Fruit fly (Drosophila melanogaster) whole organism, embryonic: ENCODE results near the gene CG16985.

Source experiments
- Asciz ChIP-seq: fragments of 200-800 bp; sonication (Bioruptor generic); optimal IDR thresholded peaks from 2 replicates; lab custom pipeline; 2017; ENCODE audit warnings: missing biosample characterization, mild to moderate bottlenecking, missing genetic modification characterization, missing genetic modification reagents
- Atf6 ChIP-seq: fragments of 200-800 bp; sonication (Bioruptor generic); IDR thresholded peaks from 2 replicates; pipeline ENCODE4 v1.3.6; 2022; ENCODE audit warnings: missing biosample characterization, missing genetic modification characterization
- Bteb2 ChIP-seq: fragments of 200-800 bp; sonication (Bioruptor generic); optimal IDR thresholded peaks from 2 replicates; lab custom pipeline; 2016; ENCODE audit warnings: missing biosample characterization, missing genetic modification characterization
- CG10209 ChIP-seq: fragments of 200-800 bp; sonication (Bioruptor generic); optimal IDR thresholded peaks from 3 replicates; lab custom pipeline; 2017; ENCODE audit warnings: missing biosample characterization, mild to moderate bottlenecking, missing genetic modification characterization, missing genetic modification reagents
- CG12104 ChIP-seq: fragments of 200-800 bp; sonication (Bioruptor generic); optimal IDR thresholded peaks from 3 replicates; lab custom pipeline; 2016; ENCODE audit warnings: missing biosample characterization, missing genetic modification characterization
- CG13287 ChIP-seq: fragments of 200-800 bp; sonication (Bioruptor generic); IDR thresholded peaks from 2 replicates; pipeline ENCODE4 v1.3.6; 2022; ENCODE audit warnings: missing biosample characterization, missing genetic modification characterization; ENCODE audit not compliant: partially characterized antibody
- CG13775 ChIP-seq: fragments of 200-800 bp; sonication (Bioruptor generic); optimal IDR thresholded peaks from 3 replicates; lab custom pipeline; 2017; ENCODE audit warnings: missing biosample characterization, mild to moderate bottlenecking, missing genetic modification characterization
- CG15073 ChIP-seq: fragments of 200-800 bp; sonication (Bioruptor generic); optimal IDR thresholded peaks from 2 replicates; lab custom pipeline; 2016; ENCODE audit warnings: missing biosample characterization, missing genetic modification characterization
- CG17568 ChIP-seq: fragments of 200-800 bp; sonication (Bioruptor generic); optimal IDR thresholded peaks from 2 replicates; lab custom pipeline; 2018; ENCODE audit warnings: missing biosample characterization, mild to moderate bottlenecking, missing genetic modification characterization, moderate library complexity
- CG18476 ChIP-seq: fragments of 200-800 bp; sonication (Bioruptor generic); optimal IDR thresholded peaks from 2 replicates; lab custom pipeline; 2016; ENCODE audit warnings: missing biosample characterization, mild to moderate bottlenecking, missing genetic modification characterization
- CG2875 ChIP-seq: fragments of 200-800 bp; sonication (Bioruptor generic); optimal IDR thresholded peaks from 2 replicates; lab custom pipeline; 2017; ENCODE audit warnings: missing biosample characterization, mild to moderate bottlenecking, missing genetic modification characterization, missing genetic modification reagents
- CG31365 ChIP-seq: fragments of 200-800 bp; sonication (Bioruptor generic); optimal IDR thresholded peaks from 2 replicates; lab custom pipeline; 2018; ENCODE audit warnings: missing biosample characterization, mild to moderate bottlenecking, missing genetic modification characterization
- CG31441 ChIP-seq: fragments of 200-800 bp; sonication (Bioruptor generic); IDR thresholded peaks from 2 replicates; pipeline ENCODE4 v1.3.6; 2022; ENCODE audit warnings: missing biosample characterization, missing genetic modification characterization
- CG32772 ChIP-seq: fragments of 200-800 bp; sonication (Bioruptor generic); IDR thresholded peaks from 2 replicates; pipeline ENCODE4 v1.3.6; 2022; ENCODE audit warnings: missing biosample characterization, missing genetic modification characterization
- CG3407 ChIP-seq: fragments of 200-800 bp; sonication (Bioruptor generic); optimal IDR thresholded peaks from 2 replicates; lab custom pipeline; 2018; ENCODE audit warnings: missing biosample characterization, mild to moderate bottlenecking, missing genetic modification characterization
- CG3995 ChIP-seq: fragments of 200-800 bp; sonication (Bioruptor generic); optimal IDR thresholded peaks from 3 replicates; lab custom pipeline; 2016; ENCODE audit warnings: missing biosample characterization, missing genetic modification characterization
- CG4617 ChIP-seq: fragments of 200-800 bp; sonication (Bioruptor generic); optimal IDR thresholded peaks from 3 replicates; lab custom pipeline; 2016; ENCODE audit warnings: missing biosample characterization, missing genetic modification characterization, borderline replicate concordance
- CG6683 ChIP-seq: fragments of 200-800 bp; sonication (Bioruptor generic); optimal IDR thresholded peaks from 2 replicates; lab custom pipeline; 2017; ENCODE audit warnings: missing biosample characterization, mild to moderate bottlenecking, missing genetic modification characterization, missing genetic modification reagents
- CG6854 ChIP-seq: fragments of 200-800 bp; sonication (Bioruptor generic); optimal IDR thresholded peaks from 3 replicates; lab custom pipeline; 2017; ENCODE audit warnings: missing biosample characterization, mild to moderate bottlenecking, missing genetic modification characterization
- CG7357 ChIP-seq: fragments of 200-800 bp; sonication (Bioruptor generic); IDR thresholded peaks from 3 replicates; pipeline ENCODE4 v1.3.6; 2022; ENCODE audit warnings: missing biosample characterization, missing genetic modification characterization
- CHES-1-like ChIP-seq: fragments of 200-800 bp; sonication (Bioruptor generic); optimal IDR thresholded peaks from 2 replicates; lab custom pipeline; 2016; ENCODE audit warnings: missing biosample characterization, missing genetic modification characterization
- Dp ChIP-seq: fragments of 200-800 bp; sonication (Bioruptor generic); optimal IDR thresholded peaks from 2 replicates; lab custom pipeline; 2018; ENCODE audit warnings: missing biosample characterization, mild to moderate bottlenecking, missing genetic modification characterization, moderate library complexity
- Fer3 ChIP-seq: fragments of 200-800 bp; sonication (Bioruptor generic); optimal IDR thresholded peaks from 2 replicates; lab custom pipeline; 2018; ENCODE audit warnings: missing biosample characterization, mild to moderate bottlenecking, missing genetic modification characterization, moderate library complexity
- HmgZ ChIP-seq: fragments of 200-800 bp; sonication (Bioruptor generic); optimal IDR thresholded peaks from 2 replicates; lab custom pipeline; 2018; ENCODE audit warnings: missing biosample characterization, mild to moderate bottlenecking, missing genetic modification characterization
- Hr51 ChIP-seq, 2 experiments: fragments of 200-800 bp; sonication (Bioruptor generic); optimal IDR thresholded peaks; 2 replicates in 1 of 2; 3 replicates in 1 of 2; lab custom pipeline; 2016 to 2018; ENCODE audit warnings: missing biosample characterization in 2 of 2, missing genetic modification characterization in 2 of 2, mild to moderate bottlenecking in 1 of 2, moderate library complexity in 1 of 2
- Max ChIP-seq: fragments of 200-800 bp; sonication (Bioruptor generic); optimal IDR thresholded peaks from 2 replicates; lab custom pipeline; 2016; ENCODE audit warnings: missing biosample characterization, mild to moderate bottlenecking, missing genetic modification characterization
- NK7.1 ChIP-seq: fragments of 200-800 bp; sonication (Bioruptor generic); optimal IDR thresholded peaks from 3 replicates; lab custom pipeline; 2016; ENCODE audit warnings: missing biosample characterization, missing genetic modification characterization
- Oaz ChIP-seq: fragments of 200-800 bp; sonication (Bioruptor generic); IDR thresholded peaks from 2 replicates; pipeline ENCODE4 v1.3.6; 2022; ENCODE audit warnings: missing biosample characterization, missing genetic modification characterization
- Optix ChIP-seq: fragments of 200-800 bp; sonication (Bioruptor generic); IDR thresholded peaks from 3 replicates; pipeline ENCODE4 v1.3.6; 2022; ENCODE audit warnings: missing biosample characterization, missing genetic modification characterization
- Sin3A ChIP-seq: fragments of >200 bp; optimal IDR thresholded peaks from 2 replicates; lab custom pipeline; 2018
- Ssrp ChIP-seq: fragments of 200-800 bp; sonication (Bioruptor generic); optimal IDR thresholded peaks from 2 replicates; lab custom pipeline; 2018; ENCODE audit warnings: missing biosample characterization, mild to moderate bottlenecking, missing genetic modification characterization, moderate library complexity
- ac ChIP-seq: fragments of 200-800 bp; sonication (Bioruptor generic); optimal IDR thresholded peaks from 3 replicates; lab custom pipeline; 2017; ENCODE audit warnings: missing biosample characterization, mild to moderate bottlenecking, missing genetic modification characterization
- bsh ChIP-seq, 2 experiments: fragments of 200-800 bp; sonication (Bioruptor generic); optimal IDR thresholded peaks; 2 replicates each; lab custom pipeline; 2017 to 2018; ENCODE audit warnings: mild to moderate bottlenecking in 2 of 2, missing biosample characterization in 2 of 2, missing genetic modification characterization in 2 of 2, moderate library complexity in 1 of 2
- chm ChIP-seq: fragments of 200-800 bp; sonication (Bioruptor generic); IDR thresholded peaks from 2 replicates; pipeline ENCODE4 v1.3.6; 2022; ENCODE audit warnings: missing biosample characterization, missing genetic modification characterization
- chn ChIP-seq: fragments of 200-800 bp; sonication (Bioruptor generic); optimal IDR thresholded peaks from 2 replicates; lab custom pipeline; 2016; ENCODE audit warnings: missing biosample characterization, missing genetic modification characterization
- croc ChIP-seq: fragments of 200-800 bp; sonication (Bioruptor generic); conservative IDR thresholded peaks from 3 replicates; pipeline ENCODE4 v1.3.6; 2022; ENCODE audit warnings: missing biosample characterization, missing genetic modification characterization
- dati ChIP-seq: fragments of 200-800 bp; sonication (Bioruptor generic); IDR thresholded peaks from 2 replicates; pipeline ENCODE4 v1.3.6; 2022; ENCODE audit warnings: missing biosample characterization, missing genetic modification characterization
- eyg ChIP-seq: fragments of 200-800 bp; sonication (Bioruptor generic); optimal IDR thresholded peaks from 3 replicates; lab custom pipeline; 2016; ENCODE audit warnings: missing biosample characterization, missing genetic modification characterization
- ham ChIP-seq: fragments of 200-800 bp; sonication (Bioruptor generic); IDR thresholded peaks from 2 replicates; pipeline ENCODE4 v1.3.6; 2022; ENCODE audit warnings: missing biosample characterization, missing genetic modification characterization
- kay ChIP-seq: fragments of 200-800 bp; sonication (Bioruptor generic); optimal IDR thresholded peaks from 2 replicates; lab custom pipeline; 2016; ENCODE audit warnings: missing biosample characterization, missing genetic modification characterization
- lbe ChIP-seq: fragments of 200-800 bp; sonication (Bioruptor generic); optimal IDR thresholded peaks from 2 replicates; lab custom pipeline; 2016; ENCODE audit warnings: missing biosample characterization, mild to moderate bottlenecking, missing genetic modification characterization
- maf-S ChIP-seq: fragments of 200-800 bp; sonication (Bioruptor generic); optimal IDR thresholded peaks from 2 replicates; lab custom pipeline; 2016; ENCODE audit warnings: missing biosample characterization, missing genetic modification characterization
- odd ChIP-seq: fragments of 200-800 bp; sonication (Bioruptor generic); optimal IDR thresholded peaks from 2 replicates; lab custom pipeline; 2017; ENCODE audit warnings: missing biosample characterization, mild to moderate bottlenecking, missing genetic modification characterization
- sc ChIP-seq, 3 experiments: fragments of >200 bp in 2 of 3; fragments of 200-800 bp in 1 of 3; sonication (Bioruptor generic) in 1 of 3; optimal IDR thresholded peaks; 2 replicates in 2 of 3; 3 replicates in 1 of 3; lab custom pipeline; 2017; ENCODE audit warnings: mild to moderate bottlenecking in 1 of 3, missing biosample characterization in 1 of 3, missing genetic modification characterization in 1 of 3, missing genetic modification reagents in 1 of 3
- sim ChIP-seq: fragments of 200-800 bp; sonication (Bioruptor generic); IDR thresholded peaks from 2 replicates; pipeline ENCODE4 v1.3.6; 2022; ENCODE audit warnings: missing biosample characterization, missing genetic modification characterization
- sob ChIP-seq: fragments of 200-800 bp; sonication (Bioruptor generic); IDR thresholded peaks from 2 replicates; pipeline ENCODE4 v1.3.6; 2022; ENCODE audit warnings: missing biosample characterization, missing genetic modification characterization
- tgo ChIP-seq: fragments of 200-800 bp; sonication (Bioruptor generic); IDR thresholded peaks from 3 replicates; pipeline ENCODE4 v1.3.6; 2022; ENCODE audit warnings: missing biosample characterization, missing genetic modification characterization
- vfl ChIP-seq: fragments of 200-800 bp; sonication (Bioruptor generic); optimal IDR thresholded peaks from 2 replicates; lab custom pipeline; 2016; ENCODE audit warnings: missing biosample characterization, missing genetic modification characterization
- zf30C ChIP-seq: fragments of 200-800 bp; sonication (Bioruptor generic); optimal IDR thresholded peaks from 3 replicates; lab custom pipeline; 2018; ENCODE audit warnings: missing biosample characterization, mild to moderate bottlenecking, missing genetic modification characterization

The CG16985 gene

DNA sequence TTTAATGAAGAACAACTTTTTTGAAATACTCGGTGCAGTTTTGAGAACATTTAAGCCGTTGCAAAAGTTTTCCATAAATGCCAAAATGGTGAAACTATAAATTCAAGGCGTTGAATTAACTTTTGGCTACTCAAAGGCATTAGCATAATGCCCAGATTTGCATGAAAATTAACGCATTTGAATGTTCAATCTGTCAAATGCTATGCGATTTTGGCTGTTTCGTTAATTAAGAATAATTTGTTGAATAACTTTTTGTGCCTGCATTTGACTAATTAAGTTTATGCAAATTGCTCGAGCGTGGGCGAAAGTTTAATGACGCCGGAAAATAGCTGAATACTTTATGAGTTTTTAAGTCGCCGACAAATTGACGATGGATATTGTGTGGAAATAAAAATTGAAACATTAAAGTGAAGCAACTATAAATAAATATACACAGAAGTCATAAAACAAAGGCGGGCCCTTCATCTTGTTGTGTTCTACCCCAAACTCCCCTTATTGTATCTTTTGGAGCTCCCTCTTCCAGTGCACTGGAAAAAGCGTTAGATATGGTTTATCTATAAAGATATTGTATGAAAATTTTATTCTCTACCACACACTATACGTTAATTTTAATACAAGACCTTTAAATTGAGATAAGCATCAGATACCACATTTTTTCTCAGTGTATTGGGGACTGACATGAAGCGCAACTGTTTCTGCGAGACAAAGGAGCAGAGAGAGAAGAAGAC lies 46.8 kb upstream of the CG16985 start (continued):
- TF ChIP-seq Ssrp (tag; lab: Kevin White, UChicago), result peak; percentile 77
- TF ChIP-seq Max (GFP tag; lab: Kevin White, UChicago), result peak; percentile 40
- peak; percentile 40 for TF ChIP-seq CG3407
- peak; percentile 34 for TF ChIP-seq CHES-1-like (GFP tag; lab: Kevin White, UChicago)
- no peak for TF ChIP-seq CG31365 (tag; lab: Kevin White, UChicago)
- TF ChIP-seq CG13775 (GFP tag; lab: Kevin White, UChicago), result peak; percentile 1
- no peak for TF ChIP-seq sim (GFP tag; lab: Robert Waterston, UW)
- peak; percentile 66 for TF ChIP-seq Asciz
- peak; percentile 74 for TF ChIP-seq chm (GFP tag; lab: Robert Waterston, UW)
- TF ChIP-seq CG17568 (GFP tag; lab: Kevin White, UChicago), result peak; percentile 30
- TF ChIP-seq Sin3A (lab: Kevin White, UChicago), result no peak
- TF ChIP-seq CG12104 (GFP tag; lab: Kevin White, UChicago), result peak; percentile 18
- TF ChIP-seq tgo (GFP tag; lab: Robert Waterston, UW), result peak; percentile 63; the same call in 1 of the 3 replicates
- no peak for TF ChIP-seq sc (optimal IDR thresholded peaks at IDR 0.05; lab: Kevin White, UChicago)
- peak; percentile 60 for TF ChIP-seq sc (GFP tag; optimal IDR thresholded peaks at IDR 0.05; lab: Kevin White, UChicago)
- TF ChIP-seq CG4617 (GFP tag; lab: Kevin White, UChicago), result no peak
- TF ChIP-seq CG10209 (GFP tag; lab: Kevin White, UChicago), result peak; percentile 69
- no peak for TF ChIP-seq CG13287
- TF ChIP-seq zf30C (GFP tag; lab: Kevin White, UChicago), result peak; percentile 69
- no peak for TF ChIP-seq odd (GFP tag; lab: Kevin White, UChicago)
- 0 out of 3 replicates have a peak, but pooled peaks have one; percentile 31 for TF ChIP-seq croc (GFP tag; lab: Robert Waterston, UW)
- peak; percentile 40 for TF ChIP-seq CG6683
- TF ChIP-seq eyg (GFP tag; lab: Kevin White, UChicago), result peak; percentile 10
- no peak for TF ChIP-seq Dp
- TF ChIP-seq Fer3, result peak; percentile 40
- TF ChIP-seq lbe, result peak; percentile 29
- peak; percentile 61; the same call in 1 of the 2 replicates for TF ChIP-seq sob (GFP tag; lab: Robert Waterston, UW)
- TF ChIP-seq bsh (GFP tag; optimal IDR thresholded peaks at IDR 0.05; lab: Kevin White, UChicago), result peak; percentile 52 to 87
- no peak for TF ChIP-seq Oaz (GFP tag; lab: Robert Waterston, UW)
- peak; percentile 20 for TF ChIP-seq maf-S
- TF ChIP-seq ham (GFP tag; lab: Robert Waterston, UW), result no peak
- no peak for TF ChIP-seq vfl (GFP tag; lab: Kevin White, UChicago)
- TF ChIP-seq Atf6, result no peak
- TF ChIP-seq CG15073, result no peak
- no peak for TF ChIP-seq HmgZ (tag; lab: Kevin White, UChicago)
- TF ChIP-seq CG2875 (GFP tag; lab: Kevin White, UChicago), result peak; percentile 59
- peak; percentile 83; the same call in 1 of the 2 replicates for TF ChIP-seq CG31441 (GFP tag; lab: Robert Waterston, UW)
- TF ChIP-seq CG6854 (GFP tag; lab: Kevin White, UChicago), result peak; percentile 35
- peak; percentile 18 for TF ChIP-seq kay
- peak; percentile 13 for TF ChIP-seq NK7.1 (GFP tag; lab: Kevin White, UChicago)
- TF ChIP-seq CG7357 (GFP tag; lab: Robert Waterston, UW), result no peak
- peak; percentile 10 to 71 for TF ChIP-seq Hr51 (GFP tag; optimal IDR thresholded peaks at IDR 0.05; lab: Kevin White, UChicago)
- TF ChIP-seq Optix (GFP tag; lab: Robert Waterston, UW), result no peak
- TF ChIP-seq dati (GFP tag; lab: Robert Waterston, UW), result peak; percentile 11; the same call in 1 of the 2 replicates
- TF ChIP-seq chn (GFP tag; lab: Kevin White, UChicago), result peak; percentile 70
- peak; percentile 45 for TF ChIP-seq ac (GFP tag; lab: Kevin White, UChicago)
- TF ChIP-seq CG18476 (GFP tag; lab: Kevin White, UChicago), result peak; percentile 57
- TF ChIP-seq CG32772 (GFP tag; lab: Robert Waterston, UW), result peak; percentile 63
- peak; percentile 22 for TF ChIP-seq Bteb2 (GFP tag; lab: Kevin White, UChicago)
- TF ChIP-seq CG3995 (GFP tag; lab: Kevin White, UChicago), result no peak
